Worm (Caenorhabditis elegans) whole organism, L4 larva: ENCODE data around the gene C50C3.5.

ENCODE experiments used
- F26F4.8 ChIP-seq: fragments of 200-800 bp; sonication (Bioruptor generic); conservative IDR thresholded peaks from 2 replicates; pipeline ENCODE4 v1.3.6; 2022; ENCODE audit warnings: missing genetic modification characterization, missing compliant biosample characterization
- F44E2.7 ChIP-seq: fragments of 200-800 bp; sonication (Bioruptor generic); IDR thresholded peaks from 2 replicates; pipeline ENCODE4 v2.1.2; 2022; ENCODE audit warnings: missing genetic modification characterization, missing compliant biosample characterization
- F49E8.2 ChIP-seq: sonication (generic microtip); optimal IDR thresholded peaks from 2 replicates; lab custom pipeline; 2016; ENCODE audit warnings: missing compliant biosample characterization, mild to moderate bottlenecking, missing genetic modification characterization, borderline replicate concordance
- T20F7.1 ChIP-seq: fragments of 200-800 bp; sonication (Bioruptor generic); optimal IDR thresholded peaks from 2 replicates; lab custom pipeline; 2018; ENCODE audit warnings: mild to moderate bottlenecking, missing genetic modification characterization, missing compliant biosample characterization
- T26A8.4 ChIP-seq: fragments of 200-800 bp; sonication (Bioruptor generic); IDR thresholded peaks from 2 replicates; pipeline ENCODE4 v1.3.6; 2022; ENCODE audit warnings: missing genetic modification characterization, missing compliant biosample characterization
- Y105C5A.15 ChIP-seq: fragments of 200-800 bp; sonication (Bioruptor generic); IDR thresholded peaks from 2 replicates; pipeline ENCODE4 v1.3.6; 2022; ENCODE audit warnings: missing genetic modification characterization, missing compliant biosample characterization
- Y75B8A.6 ChIP-seq: fragments of 200-800 bp; sonication (Bioruptor generic); IDR thresholded peaks from 2 replicates; pipeline ENCODE4 v1.3.6; 2022; ENCODE audit warnings: missing genetic modification reagents, missing genetic modification characterization, missing compliant biosample characterization
- ZK546.5 ChIP-seq, 2 experiments: sonication (generic microtip); optimal IDR thresholded peaks; 2 replicates each; lab custom pipeline; 2017; ENCODE audit warnings: missing biosample characterization in 2 of 2, missing genetic modification characterization in 2 of 2
- aha-1 ChIP-seq: fragments of 150-350 bp; peaks from one replicate; lab custom pipeline; 2014; ENCODE audit warnings: missing biosample characterization, missing genetic modification characterization
- aly-2 ChIP-seq: sonication (generic microtip); optimal IDR thresholded peaks from 2 replicates; lab custom pipeline; 2018; ENCODE audit warnings: missing biosample characterization, missing genetic modification characterization
- attf-4 ChIP-seq: sonication (generic microtip); optimal IDR thresholded peaks from 3 replicates; lab custom pipeline; 2017; ENCODE audit warnings: missing biosample characterization, missing genetic modification characterization
- ceh-20 ChIP-seq: fragments of 200-800 bp; sonication (Bioruptor generic); IDR thresholded peaks from 2 replicates; pipeline ENCODE4 v1.3.6; 2022; ENCODE audit warnings: missing genetic modification reagents, missing genetic modification characterization, missing compliant biosample characterization
- ceh-32 ChIP-seq: sonication (generic microtip); optimal IDR thresholded peaks from 2 replicates; lab custom pipeline; 2016; ENCODE audit warnings: mild to moderate bottlenecking, missing genetic modification characterization, missing compliant biosample characterization; ENCODE audit not compliant: poor library complexity
- ceh-44 ChIP-seq: fragments of 200-800 bp; sonication (Bioruptor generic); IDR thresholded peaks from 2 replicates; pipeline ENCODE4 v1.3.6; 2022; ENCODE audit warnings: missing genetic modification reagents, missing genetic modification characterization, missing compliant biosample characterization
- ceh-62 ChIP-seq: sonication (generic microtip); optimal IDR thresholded peaks from 2 replicates; lab custom pipeline; 2017; ENCODE audit warnings: missing biosample characterization, missing genetic modification characterization
- cey-2 ChIP-seq: sonication (generic microtip); optimal IDR thresholded peaks from 3 replicates; lab custom pipeline; 2017; ENCODE audit warnings: missing genetic modification characterization, mild to moderate bottlenecking, missing compliant biosample characterization, antibody characterized with exemption, borderline replicate concordance; ENCODE audit not compliant: insufficient read depth
- ctbp-1 ChIP-seq: fragments of 200-800 bp; sonication (Bioruptor generic); IDR thresholded peaks from 2 replicates; pipeline ENCODE4 v1.3.6; 2022; ENCODE audit warnings: missing genetic modification reagents, missing genetic modification characterization, missing compliant biosample characterization
- daf-8 ChIP-seq: fragments of 200-800 bp; sonication (Bioruptor generic); IDR thresholded peaks from 2 replicates; pipeline ENCODE4 v1.3.6; 2022; ENCODE audit warnings: missing genetic modification characterization, missing compliant biosample characterization
- dmd-6 ChIP-seq: fragments of 200-800 bp; sonication (Bioruptor generic); IDR thresholded peaks from 2 replicates; pipeline ENCODE4 v1.3.6; 2022; ENCODE audit warnings: missing genetic modification reagents, missing genetic modification characterization, missing compliant biosample characterization
- dve-1 ChIP-seq: sonication (generic microtip); optimal IDR thresholded peaks from 2 replicates; lab custom pipeline; 2017; ENCODE audit warnings: antibody characterized with exemption, mild to moderate bottlenecking, missing genetic modification characterization, missing compliant biosample characterization; ENCODE audit not compliant: insufficient read depth
- egl-43 ChIP-seq: fragments of 200-800 bp; sonication (Bioruptor generic); IDR thresholded peaks from 2 replicates; pipeline ENCODE4 v1.3.6; 2022; ENCODE audit warnings: missing genetic modification reagents, missing genetic modification characterization, missing compliant biosample characterization
- fkh-10 ChIP-seq: fragments of 150-350 bp; optimal IDR thresholded peaks from 2 replicates; lab custom pipeline; 2014; ENCODE audit warnings: missing biosample characterization, missing genetic modification reagents, missing genetic modification characterization
- gei-8 ChIP-seq: fragments of 200-800 bp; sonication (Bioruptor generic); optimal IDR thresholded peaks from 2 replicates; lab custom pipeline; 2018; ENCODE audit warnings: mild to moderate bottlenecking, missing genetic modification characterization, missing compliant biosample characterization
- hif-1 ChIP-seq, 2 experiments: sonication (generic microtip); optimal IDR thresholded peaks; 2 replicates each; lab custom pipeline; 2016 to 2017; ENCODE audit warnings: missing compliant biosample characterization in 2 of 2, missing genetic modification characterization in 2 of 2, missing genetic modification reagents in 2 of 2, missing genotype in 2 of 2, mild to moderate bottlenecking in 1 of 2
- hlh-30 ChIP-seq: sonication (generic microtip); optimal IDR thresholded peaks from 2 replicates; lab custom pipeline; 2017; ENCODE audit warnings: antibody characterized with exemption, mild to moderate bottlenecking, missing genetic modification characterization, missing compliant biosample characterization; ENCODE audit not compliant: insufficient read depth
- lim-7 ChIP-seq: fragments of 200-800 bp; sonication (Bioruptor generic); IDR thresholded peaks from 2 replicates; pipeline ENCODE4 v1.3.6; 2022; ENCODE audit warnings: missing genetic modification characterization, missing compliant biosample characterization
- lin-13 ChIP-seq: fragments of 150-350 bp; optimal IDR thresholded peaks from 2 replicates; lab custom pipeline; 2014; ENCODE audit warnings: missing biosample characterization, missing genetic modification reagents, missing genetic modification characterization
- lsy-2 ChIP-seq, 2 experiments: fragments of 150-350 bp in 1 of 2; sonication (generic microtip) in 1 of 2; optimal IDR thresholded peaks; 2 replicates each; lab custom pipeline; 2014 to 2017; ENCODE audit warnings: missing biosample characterization in 2 of 2, missing genetic modification characterization in 2 of 2
- mdl-1 ChIP-seq, 2 experiments: fragments of 150-350 bp in 1 of 2; sonication (generic microtip) in 1 of 2; optimal IDR thresholded peaks; 2 replicates each; lab custom pipeline; 2014 to 2017; ENCODE audit warnings: missing biosample characterization in 2 of 2, missing genetic modification characterization in 2 of 2
- mep-1 ChIP-seq: fragments of 150-350 bp; sonication (generic microtip); optimal IDR thresholded peaks from 3 replicates; lab custom pipeline; 2014; ENCODE audit warnings: missing biosample characterization, missing genetic modification characterization
- mes-2 ChIP-seq: sonication (generic microtip); optimal IDR thresholded peaks from 2 replicates; lab custom pipeline; 2016; ENCODE audit warnings: missing genotype, mild to moderate bottlenecking, missing genetic modification characterization, missing compliant biosample characterization; ENCODE audit not compliant: poor library complexity, severe bottlenecking
- mxl-2 ChIP-seq: fragments of 200-800 bp; sonication (Bioruptor generic); conservative IDR thresholded peaks from 2 replicates; pipeline ENCODE4 v1.3.6; 2022; ENCODE audit warnings: missing genetic modification reagents, missing genetic modification characterization, missing compliant biosample characterization
- nhr-237 ChIP-seq: sonication (generic microtip); optimal IDR thresholded peaks from 2 replicates; lab custom pipeline; 2017; ENCODE audit warnings: missing biosample characterization, missing genetic modification characterization
- nhr-25 ChIP-seq: sonication (generic microtip); optimal IDR thresholded peaks from 2 replicates; lab custom pipeline; 2017; ENCODE audit warnings: missing genetic modification characterization, mild to moderate bottlenecking, missing compliant biosample characterization, antibody characterized with exemption, moderate library complexity, borderline replicate concordance; ENCODE audit not compliant: insufficient read depth
- nhr-28 ChIP-seq: fragments of 150-350 bp; optimal IDR thresholded peaks from 2 replicates; lab custom pipeline; 2014; ENCODE audit warnings: missing biosample characterization, missing genetic modification characterization
- nhr-41 ChIP-seq: fragments of 200-800 bp; sonication (Bioruptor generic); IDR thresholded peaks from 2 replicates; pipeline ENCODE4 v1.3.6; 2022; ENCODE audit warnings: missing genetic modification reagents, missing genetic modification characterization, missing compliant biosample characterization
- nhr-48 ChIP-seq: sonication (generic microtip); optimal IDR thresholded peaks from 2 replicates; lab custom pipeline; 2016; ENCODE audit warnings: mild to moderate bottlenecking, missing genetic modification characterization, missing compliant biosample characterization
- nhr-77 ChIP-seq: fragments of 150-350 bp; optimal IDR thresholded peaks from 2 replicates; lab custom pipeline; 2014; ENCODE audit warnings: missing biosample characterization, missing genetic modification characterization
- pha-4 ChIP-seq, 2 experiments: fragments of 150-350 bp in 1 of 2; fragments of 200-800 bp in 1 of 2; sonication (Bioruptor generic) in 1 of 2; IDR thresholded peaks in 1 of 2; optimal IDR thresholded peaks in 1 of 2; 2 replicates each; pipeline versions ENCODE4 v1.3.6 to Lab custom; 2014 to 2022; ENCODE audit warnings: missing genetic modification characterization in 2 of 2, missing genetic modification reagents in 2 of 2, missing biosample characterization in 1 of 2, missing compliant biosample characterization in 1 of 2
- pqm-1 ChIP-seq: sonication (generic microtip); optimal IDR thresholded peaks from 2 replicates; lab custom pipeline; 2017; ENCODE audit warnings: missing biosample characterization, missing genetic modification characterization
- rbr-2 ChIP-seq: sonication (generic microtip); optimal IDR thresholded peaks from 2 replicates; lab custom pipeline; 2016; ENCODE audit warnings: missing genotype, missing genetic modification characterization, missing compliant biosample characterization
- saeg-2 ChIP-seq: fragments of 200-800 bp; sonication (Bioruptor generic); IDR thresholded peaks from 2 replicates; pipeline ENCODE4 v1.3.6; 2022; ENCODE audit warnings: missing genetic modification reagents, missing genetic modification characterization, missing compliant biosample characterization
- set-16 ChIP-seq: fragments of 200-800 bp; sonication (Bioruptor generic); IDR thresholded peaks from 2 replicates; pipeline ENCODE4 v1.3.6; 2022; ENCODE audit warnings: missing genetic modification reagents, missing genetic modification characterization, missing compliant biosample characterization
- skn-1 ChIP-seq: fragments of 150-350 bp; optimal IDR thresholded peaks from 2 replicates; lab custom pipeline; 2014; ENCODE audit warnings: missing biosample characterization, missing genetic modification characterization
- tra-1 ChIP-seq: fragments of 200-800 bp; sonication (Bioruptor generic); IDR thresholded peaks from 2 replicates; pipeline ENCODE4 v1.3.6; 2022; ENCODE audit warnings: missing genetic modification reagents, missing genetic modification characterization, missing compliant biosample characterization
- unc-39 ChIP-seq: sonication (generic microtip); optimal IDR thresholded peaks from 2 replicates; lab custom pipeline; 2017; ENCODE audit warnings: missing biosample characterization, missing genetic modification characterization
- zag-1 ChIP-seq: fragments of 150-350 bp; optimal IDR thresholded peaks from 2 replicates; lab custom pipeline; 2014; ENCODE audit warnings: missing biosample characterization, missing genetic modification characterization
- zfp-2 ChIP-seq: sonication (generic microtip); optimal IDR thresholded peaks from 2 replicates; lab custom pipeline; 2016; ENCODE audit warnings: mild to moderate bottlenecking, missing genetic modification characterization, missing compliant biosample characterization
- zfp-3 ChIP-seq: fragments of 200-800 bp; sonication (Bioruptor generic); conservative IDR thresholded peaks from 2 replicates; pipeline ENCODE4 v1.3.6; 2022; ENCODE audit warnings: missing genetic modification reagents, missing genetic modification characterization, missing compliant biosample characterization
- ztf-11 ChIP-seq: fragments of 150-350 bp; optimal IDR thresholded peaks from 2 replicates; lab custom pipeline; 2014; ENCODE audit warnings: missing biosample characterization, missing genetic modification characterization

The C50C3.5 gene

ce11 chrIII:8227511-8227910 lies 48.5 kb downstream of the C50C3.5 start, which contains the start of gene fbxl-1 (continued):
- TF ChIP-seq set-16 = peak; percentile 89
- peak; percentile 90 for TF ChIP-seq mep-1
- peak; percentile 86 for TF ChIP-seq dmd-6 (GFP tag; lab: Robert Waterston, UW)
- peak; percentile 31 for TF ChIP-seq nhr-48 (tag; lab: Kevin White, UChicago)
- TF ChIP-seq nhr-28 (tag; lab: Kevin White, UChicago) = peak; percentile 81
- no peak for TF ChIP-seq ceh-62 (tag; lab: Kevin White, UChicago)
- peak; percentile 86 for TF ChIP-seq T20F7.1 (GFP tag; lab: Kevin White, UChicago)
- peak; percentile 61 for TF ChIP-seq mes-2 (tag; lab: Kevin White, UChicago)
- TF ChIP-seq aha-1 (tag; lab: Kevin White, UChicago) = peak; percentile 92
- TF ChIP-seq gei-8 (GFP tag; lab: Kevin White, UChicago) = peak; percentile 5
- no peak for TF ChIP-seq unc-39 (tag; lab: Kevin White, UChicago)
- no peak; the same call in 1 of the 2 replicates for TF ChIP-seq pha-4 (GFP tag; IDR thresholded peaks at IDR 0.05; lab: Robert Waterston, UW)
- no peak for TF ChIP-seq pha-4 (tag; optimal IDR thresholded peaks at IDR 0.05; lab: Kevin White, UChicago)
- no peak for TF ChIP-seq attf-4 (tag; lab: Kevin White, UChicago)
- TF ChIP-seq Y105C5A.15 (GFP tag; lab: Robert Waterston, UW) = no peak
- TF ChIP-seq ceh-32 (tag; lab: Kevin White, UChicago) = no peak
- no peak for TF ChIP-seq lim-7 (GFP tag; lab: Robert Waterston, UW)
- no peak for TF ChIP-seq nhr-41 (GFP tag; lab: Robert Waterston, UW)
- peak; percentile 80 to 82 for TF ChIP-seq lsy-2 (tag; optimal IDR thresholded peaks at IDR 0.05; lab: Kevin White, UChicago)
- TF ChIP-seq Y75B8A.6 (GFP tag; lab: Robert Waterston, UW) = no peak
- TF ChIP-seq F49E8.2 (tag; lab: Kevin White, UChicago) = no peak
- peak; percentile 16 to 84 for TF ChIP-seq hif-1 (tag; optimal IDR thresholded peaks at IDR 0.05; lab: Kevin White, UChicago)
- TF ChIP-seq ZK546.5 (tag; optimal IDR thresholded peaks at IDR 0.05; lab: Kevin White, UChicago) = peak in 1 of 2 experiments; percentile 39
- no peak for TF ChIP-seq daf-8
- TF ChIP-seq nhr-237 (tag; lab: Kevin White, UChicago) = no peak
- TF ChIP-seq ztf-11 (tag; lab: Kevin White, UChicago) = no peak
- TF ChIP-seq cey-2 (tag; lab: Kevin White, UChicago) = no peak
- 0 out of 2 replicates have a peak, but pooled peaks have one; percentile 11 for TF ChIP-seq zfp-3
- no peak for TF ChIP-seq saeg-2 (GFP tag; lab: Robert Waterston, UW)
- TF ChIP-seq skn-1 (tag; lab: Kevin White, UChicago) = no peak
- peak; percentile 37 for TF ChIP-seq lin-13 (GFP tag; lab: Kevin White, UChicago)
- peak; percentile 60; the same call in 1 of the 2 replicates for TF ChIP-seq T26A8.4 (GFP tag; lab: Robert Waterston, UW)
- no peak for TF ChIP-seq F44E2.7 (GFP tag; lab: Robert Waterston, UW)
- peak; percentile 15 for TF ChIP-seq pqm-1 (tag; lab: Kevin White, UChicago)
- TF ChIP-seq fkh-10 = peak; percentile 28
- no peak for TF ChIP-seq nhr-25 (tag; lab: Kevin White, UChicago)
- TF ChIP-seq ctbp-1 (GFP tag; lab: Robert Waterston, UW) = peak; percentile 78
- TF ChIP-seq mxl-2 (GFP tag; lab: Robert Waterston, UW) = no peak
- TF ChIP-seq F26F4.8 (GFP tag; lab: Robert Waterston, UW) = no peak
- peak; percentile 28 for TF ChIP-seq aly-2 (tag; lab: Kevin White, UChicago)
- TF ChIP-seq zag-1 (tag; lab: Kevin White, UChicago) = no peak
- TF ChIP-seq ceh-20 (GFP tag; lab: Robert Waterston, UW) = peak; percentile 80
- TF ChIP-seq nhr-77 (tag; lab: Kevin White, UChicago) = peak; percentile 83
- no peak for TF ChIP-seq zfp-2 (tag; lab: Kevin White, UChicago)
- TF ChIP-seq rbr-2 (tag; lab: Kevin White, UChicago) = peak; percentile 87
- TF ChIP-seq dve-1 (tag; lab: Kevin White, UChicago) = peak; percentile 73
- no peak for TF ChIP-seq ceh-44
- no peak for TF ChIP-seq tra-1 (GFP tag; lab: Robert Waterston, UW)
- peak; percentile 79 for TF ChIP-seq egl-43 (GFP tag; lab: Robert Waterston, UW)
- peak; percentile 99 for TF ChIP-seq hlh-30 (tag; lab: Kevin White, UChicago)
- TF ChIP-seq mdl-1 (tag; optimal IDR thresholded peaks at IDR 0.05; lab: Kevin White, UChicago) = peak; percentile 67 to 97
